Fruit fly (Drosophila melanogaster) whole organism: ENCODE results near the gene shv.
A peak's percentile ranks its signal among the peaks of the same experiment; 100 is the strongest.

Experiments used
- CG8478 ChIP-seq: fragments of >200 bp; optimal IDR thresholded peaks from 2 replicates; lab custom pipeline; 2018; ENCODE audit warnings: inconsistent platforms
- Dll ChIP-seq: fragments of >200 bp; optimal IDR thresholded peaks from 2 replicates; lab custom pipeline; 2017
- EcR ChIP-seq, 2 experiments: fragments of >200 bp; optimal IDR thresholded peaks; 2 replicates each; lab custom pipeline; 2017; ENCODE audit warnings: missing biosample characterization in 2 of 2, missing genetic modification characterization in 2 of 2, missing genetic modification reagents in 2 of 2
- pan ChIP-seq: fragments of >200 bp; optimal IDR thresholded peaks from 2 replicates; lab custom pipeline; 2017
- psq ChIP-seq: fragments of >200 bp; optimal IDR thresholded peaks from 2 replicates; lab custom pipeline; 2017
- usp ChIP-seq: fragments of >200 bp; optimal IDR thresholded peaks from 2 replicates; lab custom pipeline; 2017; ENCODE audit warnings: missing biosample characterization, missing genetic modification characterization, mixed read lengths

Gene shv

DNA sequence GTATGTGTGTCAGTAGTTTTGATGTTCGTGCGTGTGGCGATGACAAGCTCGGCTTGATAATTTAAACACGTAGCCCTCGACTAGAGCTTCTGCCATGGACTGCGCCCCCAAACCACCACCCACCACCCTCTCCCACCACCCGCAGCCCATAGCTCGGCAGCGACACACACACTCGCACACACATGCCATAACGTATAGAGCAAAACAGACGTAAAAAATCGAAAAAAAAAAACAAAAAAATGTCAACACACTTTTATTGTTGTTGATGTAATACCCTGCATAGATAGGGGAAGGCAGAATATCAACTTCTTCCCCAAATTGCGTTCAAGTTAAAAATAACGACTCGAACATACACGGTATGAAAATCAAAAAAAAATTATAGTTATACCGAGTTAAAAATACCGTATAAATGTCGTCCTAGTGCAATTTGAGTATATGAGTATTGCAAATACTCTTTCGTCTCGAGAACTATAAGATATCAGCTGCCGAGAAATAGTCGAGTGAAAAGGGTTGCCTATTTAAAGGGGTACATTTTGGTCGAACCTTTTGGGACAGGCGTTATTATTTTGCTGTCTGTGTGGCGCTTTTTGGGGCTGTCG, 17.5 kb downstream of the shv start:
- TF ChIP-seq psq (lab: Kevin White, UChicago) = no peak
- TF ChIP-seq usp = no peak
- TF ChIP-seq pan (lab: Kevin White, UChicago) = peak; percentile 82

DNA sequence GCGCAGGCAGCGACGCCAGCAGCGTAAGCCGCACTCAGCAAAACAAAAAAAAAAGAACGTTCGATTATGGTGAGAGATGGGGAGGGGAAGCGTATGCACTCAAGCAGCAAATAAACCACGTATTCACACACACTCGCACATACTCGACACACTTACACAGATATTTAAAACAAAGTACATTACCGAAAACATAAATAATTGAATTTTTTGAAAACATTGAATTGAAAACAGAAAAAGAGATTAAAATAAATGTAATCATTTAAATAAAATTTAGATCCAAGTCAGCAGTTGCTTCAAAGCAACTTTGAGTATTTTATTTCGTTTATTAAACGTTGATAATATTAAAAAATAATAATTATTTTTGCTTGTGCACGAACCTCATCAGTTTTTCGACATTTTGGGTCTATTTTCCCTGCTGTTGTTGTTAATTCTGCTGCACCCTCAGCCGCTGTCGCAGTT, 18.1 kb downstream of the shv start:
- TF ChIP-seq psq (lab: Kevin White, UChicago) = no peak
- TF ChIP-seq Dll (lab: Kevin White, UChicago) = no peak
- no peak for TF ChIP-seq usp
- no peak for TF ChIP-seq EcR (GFP tag; optimal IDR thresholded peaks at IDR 0.05; lab: Kevin White, UChicago)
- no peak for TF ChIP-seq CG8478 (lab: Kevin White, UChicago)
- no peak for TF ChIP-seq pan (lab: Kevin White, UChicago)

DNA sequence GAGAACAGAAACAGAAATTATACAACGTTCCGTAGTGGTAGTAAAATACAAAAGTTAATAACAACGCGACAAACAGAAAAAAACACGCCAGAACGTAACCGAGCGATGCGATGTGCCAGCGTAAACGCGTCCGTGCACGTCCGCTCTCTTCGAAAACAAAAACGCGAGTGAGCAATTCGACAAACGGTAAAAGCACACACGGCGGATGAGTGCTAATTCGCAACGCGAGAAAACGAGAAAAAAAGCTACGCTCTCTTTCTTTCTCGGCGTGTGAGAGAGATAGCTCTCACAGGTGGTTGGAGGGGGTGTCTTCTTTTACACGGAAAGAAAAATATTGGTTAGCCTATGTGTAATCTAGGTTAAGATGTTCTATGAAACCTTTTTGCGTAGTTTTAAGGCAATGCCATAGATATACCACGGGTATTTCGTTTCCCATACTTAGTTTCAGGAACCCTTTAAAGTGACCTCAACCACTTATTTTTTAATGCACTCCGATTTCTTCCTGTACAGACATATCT, 19.2 kb downstream of the shv start, which contains the start of gene CG4297:
Gene CG4297, minus strand, starts transcription at position 128 of the 518 bp plus-strand sequence.
- TF ChIP-seq pan (lab: Kevin White, UChicago) (no peak), CG8478 (lab: Kevin White, UChicago) (no peak), Dll (lab: Kevin White, UChicago) (peak; percentile 85)

DNA sequence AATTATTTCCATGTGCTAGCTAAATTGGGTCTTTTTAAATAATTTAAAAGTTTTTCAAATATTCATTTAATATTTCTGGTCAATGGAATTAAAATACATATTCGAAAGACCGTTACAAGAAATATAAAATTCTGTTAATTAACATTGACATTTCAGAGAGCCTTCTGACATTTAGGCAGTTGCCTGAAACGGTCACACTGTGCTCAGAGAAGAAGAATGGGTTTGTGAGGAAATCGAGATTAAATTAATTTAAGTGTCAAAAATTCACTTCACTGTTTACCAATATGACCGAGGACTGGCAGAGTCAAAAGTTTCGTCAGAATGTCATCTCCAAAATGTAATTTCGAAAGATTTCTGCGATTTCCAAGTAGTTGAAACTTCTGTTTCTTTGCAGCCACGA, 19.9 kb downstream of the shv start, which contains the start of gene MED15:
Gene MED15, plus strand, starts transcription at position 185 of the 400 bp plus-strand sequence.
- TF ChIP-seq Dll (lab: Kevin White, UChicago) (no peak), EcR (GFP tag; optimal IDR thresholded peaks at IDR 0.05; lab: Kevin White, UChicago) (no peak), pan (lab: Kevin White, UChicago) (no peak), usp (no peak), psq (lab: Kevin White, UChicago) (no peak), CG8478 (lab: Kevin White, UChicago) (no peak)

DNA sequence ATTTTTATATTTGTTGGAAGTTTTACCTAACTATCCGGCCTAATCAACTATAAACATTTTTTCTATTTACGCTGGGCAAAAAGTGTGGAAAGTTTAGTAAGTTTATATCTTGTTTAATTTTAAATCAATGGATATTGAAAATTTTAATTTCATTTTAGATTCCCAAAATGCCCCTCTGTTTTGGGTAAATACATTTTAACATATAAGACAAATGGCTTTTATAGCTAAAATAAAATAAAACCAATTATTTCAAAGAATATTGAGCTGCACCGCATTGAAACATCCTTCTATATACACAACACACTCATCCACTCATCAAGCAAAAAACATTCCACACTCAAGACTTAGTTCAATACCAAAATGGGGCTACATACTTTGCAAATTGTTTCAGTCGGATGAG, 23.0 kb downstream of the shv start, which contains the start of gene ush:
Gene ush, plus strand, starts transcription at position 301 of the 400 bp plus-strand sequence.
- no peak for TF ChIP-seq psq (lab: Kevin White, UChicago)
- TF ChIP-seq EcR (GFP tag; optimal IDR thresholded peaks at IDR 0.05; lab: Kevin White, UChicago) = no peak
- TF ChIP-seq usp = no peak
- TF ChIP-seq CG8478 (lab: Kevin White, UChicago) = no peak
- no peak for TF ChIP-seq pan (lab: Kevin White, UChicago)
- TF ChIP-seq Dll (lab: Kevin White, UChicago) = no peak

DNA sequence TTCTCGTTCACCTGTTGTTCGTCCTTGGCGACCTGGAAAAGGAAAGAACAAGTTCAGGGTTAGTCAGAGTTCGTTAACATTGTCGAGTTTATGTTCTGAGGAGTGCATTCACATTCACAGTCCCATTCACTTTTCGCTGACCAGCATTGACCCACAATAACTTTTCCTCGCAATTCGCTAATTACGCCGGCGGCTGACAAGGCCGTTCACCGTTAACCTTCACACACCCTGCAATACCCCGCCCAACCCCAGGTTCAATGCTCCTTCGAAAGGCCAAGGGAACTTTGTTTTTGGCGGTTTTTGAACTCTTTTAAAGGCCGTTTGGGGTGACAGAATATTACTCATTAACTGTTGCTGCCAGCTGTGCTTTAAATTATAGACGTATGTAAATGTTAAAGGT, 25.3 kb downstream of the shv start:
- peak in 1 of 2 experiments; percentile 75 for TF ChIP-seq EcR (GFP tag; optimal IDR thresholded peaks at IDR 0.05; lab: Kevin White, UChicago)
- TF ChIP-seq usp = no peak

DNA sequence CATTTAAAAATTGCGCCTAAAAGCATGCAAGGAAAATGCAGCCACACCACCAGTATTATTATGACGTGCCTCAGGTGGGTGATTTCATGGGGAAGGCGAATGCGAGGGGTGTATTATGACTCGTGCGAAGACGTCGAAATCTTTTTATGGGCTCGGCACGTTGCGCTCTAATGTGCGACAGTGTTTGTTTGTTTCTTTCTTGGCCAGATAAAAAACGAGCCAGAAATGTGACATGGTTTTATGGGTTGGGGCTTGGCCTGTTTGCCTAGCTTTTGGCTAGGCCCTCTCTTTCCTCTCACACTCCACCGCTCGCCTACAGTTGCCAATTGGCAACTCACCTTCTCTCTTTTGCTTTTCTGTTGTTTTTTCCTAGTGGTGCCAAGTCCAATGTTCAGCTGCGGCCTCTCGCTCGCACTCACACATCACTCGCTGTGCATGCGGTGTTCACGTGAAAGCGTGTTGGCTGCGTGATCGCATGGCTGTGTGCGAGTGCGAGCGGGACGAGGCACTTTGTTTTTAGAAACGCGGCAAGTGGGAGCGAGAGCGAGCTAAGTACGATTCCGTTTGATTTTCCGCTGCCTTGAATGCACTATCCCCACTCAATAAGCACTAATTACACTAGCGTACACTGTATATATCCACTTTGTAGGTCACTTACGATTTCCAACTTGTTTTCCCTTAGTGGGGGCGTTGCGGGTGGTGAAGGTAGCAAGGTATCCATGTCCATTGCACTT, 26.0 kb downstream of the shv start:
- TF ChIP-seq pan (lab: Kevin White, UChicago) = no peak
- TF ChIP-seq EcR (GFP tag; optimal IDR thresholded peaks at IDR 0.05; lab: Kevin White, UChicago) = peak in 1 of 2 experiments; percentile 21
- TF ChIP-seq Dll (lab: Kevin White, UChicago) = no peak
- TF ChIP-seq CG8478 (lab: Kevin White, UChicago) = peak; percentile 37
- TF ChIP-seq psq (lab: Kevin White, UChicago) = no peak
- TF ChIP-seq usp = no peak

DNA sequence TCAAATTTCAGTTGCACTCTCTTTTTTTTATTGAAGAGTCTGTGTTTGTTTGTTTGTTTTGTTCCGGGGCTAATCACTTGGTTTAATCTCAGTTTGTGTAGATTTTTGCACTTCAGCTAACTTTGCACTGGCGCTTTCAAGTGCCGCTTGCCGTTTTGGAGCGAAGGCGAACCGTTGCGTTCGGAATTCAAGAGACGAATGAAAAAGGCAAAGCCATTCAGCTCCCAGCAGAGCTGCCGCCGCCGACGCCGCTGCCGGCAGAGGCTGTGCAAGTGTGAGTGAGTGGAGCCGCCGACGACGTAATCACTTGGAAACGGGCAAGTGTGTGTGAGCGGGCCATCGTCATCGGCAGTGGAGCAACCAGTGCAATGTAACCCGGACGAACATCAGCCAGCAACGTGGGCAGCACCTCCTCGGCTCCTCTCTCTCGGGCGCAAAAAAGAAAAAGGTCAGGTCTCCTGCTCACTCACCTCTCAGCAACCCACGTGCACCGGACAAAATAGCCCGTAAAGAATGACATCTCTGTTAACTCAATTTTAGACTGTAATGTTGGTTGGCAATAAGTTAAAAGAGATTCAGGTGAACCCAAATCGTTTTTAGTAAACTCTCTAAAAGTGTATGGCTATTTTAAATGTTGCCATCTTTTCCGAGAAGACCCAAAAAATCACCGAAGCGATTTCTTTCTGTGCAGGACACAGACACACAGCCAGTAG, 26.7 kb downstream of the shv start, which contains the start of gene cbt:
Gene cbt, minus strand, starts transcription at position 206 of the 713 bp plus-strand sequence.
- TF ChIP-seq pan (lab: Kevin White, UChicago) = no peak
- TF ChIP-seq psq (lab: Kevin White, UChicago) = no peak
- peak in 1 of 2 experiments; percentile 61 for TF ChIP-seq EcR (GFP tag; optimal IDR thresholded peaks at IDR 0.05; lab: Kevin White, UChicago)
- TF ChIP-seq CG8478 (lab: Kevin White, UChicago) = no peak
- no peak for TF ChIP-seq usp
- peak; percentile 2 for TF ChIP-seq Dll (lab: Kevin White, UChicago)

DNA sequence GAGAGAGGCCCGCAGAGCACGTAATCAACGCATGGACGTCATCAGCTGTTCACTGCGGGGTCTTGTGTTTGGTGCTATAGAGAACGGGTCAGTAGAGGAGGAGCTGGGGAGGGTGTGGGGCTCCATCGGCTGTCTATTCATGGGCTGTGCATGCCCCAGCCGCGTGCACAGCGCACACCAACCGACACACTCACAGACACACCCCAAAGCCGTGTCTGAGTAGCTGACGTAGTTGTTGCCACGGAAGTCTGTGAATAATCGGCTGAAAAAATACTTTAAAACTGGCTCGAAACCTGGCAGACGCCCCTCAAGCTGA, 27.2 kb downstream of the shv start:
- no peak for TF ChIP-seq CG8478 (lab: Kevin White, UChicago)

DNA sequence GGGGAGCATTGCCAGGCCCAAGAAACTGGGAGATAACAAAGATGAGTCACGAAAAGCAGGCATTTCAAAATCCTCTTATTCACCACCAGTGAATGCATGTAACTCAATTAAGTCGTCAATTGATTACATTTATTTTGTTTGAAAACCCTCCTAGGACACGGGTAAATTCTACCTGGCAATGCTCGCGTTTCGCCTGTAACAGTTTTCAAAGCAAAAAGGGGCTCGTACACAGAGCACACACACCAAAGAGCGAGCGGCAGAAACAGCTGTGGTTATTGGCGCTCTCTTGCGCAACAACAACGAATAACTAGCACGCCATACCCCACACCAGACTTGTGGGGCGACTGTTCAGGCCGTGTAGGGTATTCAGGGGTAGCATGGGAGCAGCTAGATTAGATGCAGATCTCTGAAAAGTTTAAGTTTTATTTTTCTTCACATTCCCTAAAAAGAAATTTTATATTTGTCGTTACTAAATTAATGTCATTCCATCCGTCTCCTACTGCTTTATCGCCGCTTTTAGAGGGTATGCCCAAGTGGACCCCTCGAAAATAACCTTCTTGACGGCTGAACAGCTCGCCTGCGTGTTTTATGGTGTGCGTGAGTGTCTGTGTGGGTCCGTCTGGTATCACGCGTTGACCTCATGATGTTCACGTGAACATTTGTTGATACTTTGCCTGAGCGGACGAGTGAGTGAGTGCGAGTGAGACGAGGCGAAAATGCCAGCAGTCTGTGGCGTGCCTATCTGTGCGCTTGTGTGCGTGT, 27.9 kb downstream of the shv start:
- TF ChIP-seq EcR (GFP tag; optimal IDR thresholded peaks at IDR 0.05; lab: Kevin White, UChicago) = peak; percentile 64 to 87
- TF ChIP-seq CG8478 (lab: Kevin White, UChicago) = no peak
- peak; percentile 98 for TF ChIP-seq pan (lab: Kevin White, UChicago)
- TF ChIP-seq Dll (lab: Kevin White, UChicago) = no peak
- TF ChIP-seq psq (lab: Kevin White, UChicago) = no peak
- TF ChIP-seq usp = no peak

DNA sequence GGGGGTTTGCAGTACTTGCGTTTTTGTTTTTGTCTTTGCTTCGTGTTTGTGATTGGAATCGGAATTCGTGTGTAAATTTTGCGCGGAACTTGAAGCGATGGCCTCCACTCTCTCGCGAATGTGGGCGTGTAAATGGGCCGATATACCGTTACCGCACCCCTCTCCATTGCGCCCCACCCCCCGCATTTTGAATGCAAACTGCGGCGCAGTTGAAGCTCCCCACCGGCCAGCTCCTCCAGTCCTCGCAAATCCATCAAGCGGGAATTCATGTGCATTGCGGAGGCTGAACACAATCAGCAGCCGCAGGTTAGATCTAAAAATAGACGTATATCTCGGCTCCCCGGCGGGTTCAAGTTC, 28.5 kb downstream of the shv start:
- TF ChIP-seq CG8478 (lab: Kevin White, UChicago) (no peak), EcR (GFP tag; optimal IDR thresholded peaks at IDR 0.05; lab: Kevin White, UChicago) (no peak), psq (lab: Kevin White, UChicago) (no peak), pan (lab: Kevin White, UChicago) (no peak), Dll (lab: Kevin White, UChicago) (peak; percentile 23), usp (no peak)
